Worm (Caenorhabditis elegans): ENCODE measurements around the gene Y45F10C.2.
"Not testable (repeated sequence)": the region's sequence is repeated elsewhere in the genome, so short reads cannot be mapped to it uniquely, and the experiment has no call there.

Y45F10C.2 gene

DNA sequence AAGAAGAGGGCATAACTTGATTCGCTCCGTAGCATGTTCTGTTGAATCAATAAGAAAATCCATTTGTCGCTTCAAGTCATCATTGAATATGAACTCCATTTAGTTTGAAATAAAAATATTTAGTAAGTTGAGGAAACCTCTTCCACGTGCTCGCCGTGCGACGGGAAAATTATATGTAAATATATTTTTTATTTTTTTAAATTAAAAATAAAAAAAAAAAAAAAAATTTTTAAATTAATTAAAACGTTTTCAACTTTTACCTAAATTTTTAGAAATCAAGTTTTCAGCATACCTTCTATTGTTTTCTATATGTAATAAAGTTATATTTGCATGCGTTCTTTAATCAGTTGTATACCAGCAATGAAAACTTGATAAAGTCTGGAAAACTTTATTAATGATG, 3.0 kb downstream of the Y45F10C.2 start, which contains the start of gene Y45F10C.1:
Gene Y45F10C.1 (minus strand): TSS at position 101 of the 400 bp plus-strand sequence.
- TF ChIP-seq lsy-2 (tag; optimal IDR thresholded peaks at IDR 0.05); sma-3 (GFP tag; optimal IDR thresholded peaks at IDR 0.05); Y55F3AM.14 (GFP tag; optimal IDR thresholded peaks at IDR 0.05): not testable (repeated sequence)

DNA sequence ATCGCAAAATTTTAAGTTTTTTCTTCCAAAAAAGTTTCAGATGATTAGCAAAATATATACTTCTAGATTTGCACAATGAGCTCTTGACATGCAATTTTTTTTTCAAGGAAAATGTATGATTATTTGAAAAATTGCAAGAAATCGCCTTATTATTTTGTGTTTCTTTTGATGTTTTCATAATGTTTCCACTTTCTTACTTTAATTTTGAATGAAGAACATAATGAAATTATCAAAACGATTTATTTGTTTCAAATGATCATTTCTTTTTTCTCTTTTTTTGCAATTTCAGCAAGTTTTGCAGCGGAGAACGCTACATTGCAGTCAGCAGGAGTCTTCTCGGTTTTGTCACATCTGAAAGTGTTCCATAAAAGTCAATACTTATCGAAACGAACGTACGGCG, 10.4 kb downstream of the Y45F10C.2 start, which contains the start of gene Y45F10C.6:
Gene Y45F10C.6 (plus strand): TSS at position 301 of the 400 bp plus-strand sequence.
- not testable (repeated sequence) for TF ChIP-seq sma-9 (GFP tag; optimal IDR thresholded peaks at IDR 0.05); sma-9 (tag; optimal IDR thresholded peaks at IDR 0.05); nhr-77 (tag; optimal IDR thresholded peaks at IDR 0.05); nhr-129 (tag; optimal IDR thresholded peaks at IDR 0.05)

DNA sequence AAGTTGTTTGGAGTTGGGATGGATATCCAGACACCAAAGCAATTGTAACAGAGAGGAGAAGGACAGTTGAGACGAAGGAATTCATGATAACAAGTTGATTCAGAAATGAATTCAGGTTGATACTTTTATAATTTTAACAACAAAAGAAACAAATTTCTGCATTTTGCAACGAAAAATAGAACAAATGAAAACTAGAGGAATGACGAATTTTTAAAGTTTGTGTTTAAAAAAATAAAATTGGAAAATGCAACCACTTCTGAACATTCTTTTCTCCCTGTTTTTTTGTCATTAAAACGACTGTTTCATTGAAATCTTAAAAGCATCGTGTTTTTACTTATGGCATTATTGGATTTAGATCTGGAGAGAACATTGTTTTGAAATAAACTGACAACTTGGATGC, 11.1 kb downstream of the Y45F10C.2 start, which contains the start of gene C08F11.12:
Gene C08F11.12 (minus strand): TSS at position 101 of the 400 bp plus-strand sequence.
- TF ChIP-seq lin-39, nhr-77, lin-11 (tag; optimal IDR thresholded peaks at IDR 0.05): not testable (repeated sequence)

DNA sequence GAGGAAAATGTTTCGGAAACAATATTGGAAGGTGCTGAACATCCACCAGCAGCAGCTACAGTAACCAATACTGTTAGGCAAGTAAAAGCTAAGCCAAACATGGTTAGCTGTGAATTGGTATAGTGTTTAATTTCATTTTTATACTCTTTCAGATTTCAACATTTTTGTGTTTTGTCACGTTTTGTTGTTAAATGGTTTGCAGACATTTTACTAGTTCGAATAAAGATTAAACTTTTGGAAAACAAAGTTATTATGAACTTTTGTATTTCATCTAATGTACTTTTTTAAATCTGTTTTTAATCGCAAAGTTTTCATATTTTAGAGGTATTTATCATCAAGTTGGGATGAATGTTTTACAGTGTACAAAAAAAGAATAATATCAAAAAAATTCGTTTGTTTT, 12.2 kb downstream of the Y45F10C.2 start, which contains the start of gene C08F11.17:
Gene C08F11.17 (minus strand): TSS at position 101 of the 400 bp plus-strand sequence.
- TF ChIP-seq elt-1 (tag; optimal IDR thresholded peaks at IDR 0.05), result no peak
- no peak for TF ChIP-seq lsy-2 (tag; optimal IDR thresholded peaks at IDR 0.05)
- no peak for TF ChIP-seq nhr-77 (tag; optimal IDR thresholded peaks at IDR 0.05)
- no peak for TF ChIP-seq nhr-11 (tag; optimal IDR thresholded peaks at IDR 0.05)
- no peak for TF ChIP-seq blmp-1 (tag; optimal IDR thresholded peaks at IDR 0.05; ENCODE audit: insufficient read depth)
- no peak for TF ChIP-seq ceh-16 (tag; optimal IDR thresholded peaks at IDR 0.05)
- no peak for TF ChIP-seq sma-3 (GFP tag; optimal IDR thresholded peaks at IDR 0.05)
- TF ChIP-seq nhr-12 (tag; optimal IDR thresholded peaks at IDR 0.05), result no peak

DNA sequence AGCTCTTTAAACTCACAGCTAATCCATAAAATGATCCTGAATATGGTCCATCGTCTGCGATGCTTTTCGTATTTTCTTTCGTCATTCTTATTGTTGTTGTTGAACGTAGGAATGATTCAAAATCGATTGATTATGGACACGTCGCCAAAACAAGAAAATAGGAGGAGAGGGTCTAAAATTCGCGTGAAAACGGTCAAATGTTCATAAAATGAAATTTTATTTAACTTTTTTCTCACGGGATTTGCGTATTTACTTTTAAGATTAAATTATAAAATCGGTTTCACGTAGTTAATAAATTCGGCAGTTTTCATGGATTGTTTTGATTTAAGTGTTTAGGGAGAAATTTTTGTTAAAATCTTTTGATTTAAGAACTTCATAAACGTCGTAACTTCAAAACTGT, 13.3 kb downstream of the Y45F10C.2 start, which contains the start of gene C08F11.10:
Gene C08F11.10 (minus strand): TSS at position 101 of the 400 bp plus-strand sequence.
- TF ChIP-seq nhr-6 (tag; optimal IDR thresholded peaks at IDR 0.05) (no peak), crh-2 (tag; optimal IDR thresholded peaks at IDR 0.05) (no peak), elt-3 (tag; optimal IDR thresholded peaks at IDR 0.05) (no peak), peb-1 (tag; optimal IDR thresholded peaks at IDR 0.05) (no peak), ZK546.5 (tag; optimal IDR thresholded peaks at IDR 0.05) (no peak), ceh-16 (tag; optimal IDR thresholded peaks at IDR 0.05) (no peak), unc-55 (GFP tag; optimal IDR thresholded peaks at IDR 0.05) (no peak), Y55F3AM.14 (GFP tag; optimal IDR thresholded peaks at IDR 0.05) (no peak), ztf-11 (tag; optimal IDR thresholded peaks at IDR 0.05) (no peak)

DNA sequence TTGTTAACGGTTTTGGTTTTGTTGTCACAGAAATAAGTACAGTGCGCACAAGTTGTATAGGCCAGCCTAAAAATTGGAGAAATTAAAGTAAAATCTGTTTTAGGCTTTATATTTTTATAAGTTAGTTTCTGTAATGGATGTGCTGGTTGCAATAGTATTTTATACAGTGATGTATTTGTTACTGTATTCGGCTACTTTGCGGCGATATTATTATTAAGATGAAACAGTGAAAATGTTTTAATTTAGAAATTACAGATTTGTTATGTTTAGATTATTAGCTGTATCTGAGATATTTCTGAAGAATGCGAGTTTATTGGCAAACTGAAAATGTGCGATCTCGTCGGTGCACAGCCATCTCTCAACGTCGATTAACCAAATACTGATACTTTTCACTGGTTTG, 14.9 kb downstream of the Y45F10C.2 start, which contains the start of gene ule-4:
Gene ule-4 (minus strand): TSS at position 101 of the 400 bp plus-strand sequence.
- no peak for TF ChIP-seq mab-5 (tag; optimal IDR thresholded peaks at IDR 0.05)

DNA sequence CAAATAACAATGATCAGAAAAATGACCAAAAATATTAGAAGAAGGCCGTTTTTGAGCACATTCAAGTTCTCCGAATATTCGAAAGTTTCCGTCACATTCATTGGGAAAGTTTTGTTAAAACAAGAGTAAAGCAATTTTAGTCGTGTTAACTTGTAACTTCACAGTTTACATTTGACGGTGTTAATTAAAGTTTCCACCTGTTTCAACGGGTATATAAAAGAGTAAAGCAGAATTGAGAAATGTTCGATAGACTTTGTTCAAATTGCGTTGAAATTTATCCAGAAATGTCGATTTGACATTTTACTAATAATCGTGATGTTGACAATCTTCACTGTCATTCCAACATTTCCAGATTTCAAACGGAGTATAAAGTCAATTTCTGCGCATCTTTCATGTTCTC, 16.6 kb downstream of the Y45F10C.2 start, which contains the start of gene srz-29:
Gene srz-29 (minus strand): TSS at position 101 of the 400 bp plus-strand sequence.
- no peak for TF ChIP-seq unc-62 (GFP tag; optimal IDR thresholded peaks at IDR 0.05)
- TF ChIP-seq mbf-1 (tag; optimal IDR thresholded peaks at IDR 0.05), result no peak
- no peak for TF ChIP-seq nhr-11 (tag; optimal IDR thresholded peaks at IDR 0.05)
- no peak for TF ChIP-seq lin-13 (GFP tag; optimal IDR thresholded peaks at IDR 0.05)
- no peak for TF ChIP-seq alr-1 (tag; optimal IDR thresholded peaks at IDR 0.05)
- TF ChIP-seq lsy-2 (tag; optimal IDR thresholded peaks at IDR 0.05), result no peak
- TF ChIP-seq R02D3.7 (tag; optimal IDR thresholded peaks at IDR 0.05), result no peak
- TF ChIP-seq peb-1 (tag; optimal IDR thresholded peaks at IDR 0.05), result no peak
- TF ChIP-seq ceh-16 (tag; optimal IDR thresholded peaks at IDR 0.05), result no peak
- TF ChIP-seq aly-2 (tag; optimal IDR thresholded peaks at IDR 0.05), result no peak
- TF ChIP-seq nhr-237 (tag; optimal IDR thresholded peaks at IDR 0.05), result no peak
- TF ChIP-seq nhr-77 (tag; optimal IDR thresholded peaks at IDR 0.05), result no peak
- no peak for TF ChIP-seq snpc-4 (tag; optimal IDR thresholded peaks at IDR 0.05)
- TF ChIP-seq nhr-12 (tag; optimal IDR thresholded peaks at IDR 0.05), result no peak
- no peak for TF ChIP-seq dmd-4 (tag; optimal IDR thresholded peaks at IDR 0.05)
- no peak for TF ChIP-seq ztf-11 (tag; optimal IDR thresholded peaks at IDR 0.05)
- no peak for TF ChIP-seq lin-39 (tag; optimal IDR thresholded peaks at IDR 0.05)
- TF ChIP-seq lin-11 (tag; optimal IDR thresholded peaks at IDR 0.05), result no peak
- TF ChIP-seq elt-1 (tag; optimal IDR thresholded peaks at IDR 0.05), result no peak
- TF ChIP-seq sem-4 (tag; optimal IDR thresholded peaks at IDR 0.05), result no peak
